Worm (Caenorhabditis elegans): Measurements from ENCODE around the gene F08H9.3.

The F08H9.3 gene

DNA sequence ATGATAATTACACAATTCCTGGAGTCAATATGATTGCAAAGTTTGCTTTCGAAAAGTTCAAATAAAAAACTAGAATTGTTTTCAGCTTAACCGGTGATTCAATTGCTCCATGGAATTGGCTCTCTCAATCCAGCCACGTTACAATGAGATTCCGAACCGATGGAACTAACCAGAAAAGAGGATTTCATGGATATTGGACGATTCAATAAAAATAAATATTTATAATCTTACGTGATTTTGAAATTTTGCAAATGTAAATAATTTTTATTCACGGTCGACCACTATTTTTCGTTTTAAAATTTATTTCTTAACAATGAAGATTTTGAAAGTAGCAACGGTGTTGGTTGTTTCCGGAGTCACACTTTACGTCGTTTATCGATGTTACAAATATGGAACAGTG lies 18.8 kb upstream of the F08H9.3 start, which contains the start of gene R02D5.10:
TSS of gene R02D5.10 (plus strand) at position 301 of the 400 bp plus-strand sequence.
- TF ChIP-seq cog-1 (tag; optimal IDR thresholded peaks at IDR 0.05) = no peak
- no peak for TF ChIP-seq med-1 (GFP tag; optimal IDR thresholded peaks at IDR 0.05; ENCODE audit: insufficient read depth)
- no peak for TF ChIP-seq T22C8.4 (GFP tag; IDR thresholded peaks at IDR 0.05)
- TF ChIP-seq ref-1 (GFP tag; conservative IDR thresholded peaks at IDR 0.05) = no peak
- no peak for TF ChIP-seq klf-2 (GFP tag; conservative IDR thresholded peaks at IDR 0.05)
- no peak for TF ChIP-seq tab-1 (GFP tag; IDR thresholded peaks at IDR 0.05)
- no peak for TF ChIP-seq flt-1 (GFP tag; IDR thresholded peaks at IDR 0.05)
- no peak for TF ChIP-seq ztf-29 (GFP tag; IDR thresholded peaks at IDR 0.05)
- TF ChIP-seq ztf-23 (GFP tag; IDR thresholded peaks at IDR 0.05) = no peak

DNA sequence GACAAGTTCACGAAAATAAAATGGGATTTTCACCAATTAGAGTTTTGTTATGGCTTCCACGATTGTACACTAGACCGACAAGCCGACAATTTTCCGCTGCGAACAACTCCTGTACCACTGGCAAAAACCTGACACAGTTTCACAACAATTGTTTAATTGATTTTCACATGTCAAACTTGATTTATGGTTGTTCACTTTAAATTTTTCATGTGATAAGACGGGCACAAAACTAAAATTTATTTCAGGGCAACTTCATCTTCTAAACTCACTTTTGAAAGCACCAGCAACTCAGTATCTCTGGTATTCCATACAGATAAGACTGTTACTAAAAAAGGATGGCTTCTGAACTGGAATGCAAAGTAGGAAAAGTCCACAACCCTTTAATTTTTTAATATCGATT lies 18.3 kb upstream of the F08H9.3 start, which contains the start of gene R02D5.7:
TSS of gene R02D5.7 (minus strand) at position 101 of the 400 bp plus-strand sequence.
- no peak for TF ChIP-seq flt-1 (GFP tag; IDR thresholded peaks at IDR 0.05)

DNA sequence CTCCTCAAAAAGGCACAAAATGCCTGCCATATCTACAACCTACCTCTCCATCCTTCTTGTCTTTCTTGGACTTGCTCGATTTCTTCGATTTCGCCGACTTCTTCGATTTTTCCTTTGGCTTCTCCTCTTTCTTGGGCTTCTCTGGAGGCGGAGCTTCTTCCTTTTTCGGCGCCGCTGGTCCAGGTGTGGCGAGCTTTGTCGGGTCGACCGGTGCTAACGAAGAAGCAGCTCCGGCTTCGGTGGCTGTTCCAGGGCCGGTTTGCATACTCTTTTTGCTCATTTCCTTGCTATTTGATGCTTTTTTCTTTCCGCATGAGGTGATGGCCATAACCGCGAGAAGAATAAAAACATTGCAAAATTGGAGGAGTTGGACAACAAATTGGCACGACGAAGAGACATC lies 17.4 kb upstream of the F08H9.3 start:
- no peak for TF ChIP-seq T22C8.4 (GFP tag; IDR thresholded peaks at IDR 0.05)
- TF ChIP-seq ztf-29 (GFP tag; IDR thresholded peaks at IDR 0.05) = no peak
- TF ChIP-seq flt-1 (GFP tag; IDR thresholded peaks at IDR 0.05) = no peak
- TF ChIP-seq klf-2 (GFP tag; conservative IDR thresholded peaks at IDR 0.05) = no peak
- no peak for TF ChIP-seq cog-1 (tag; optimal IDR thresholded peaks at IDR 0.05)
- no peak for TF ChIP-seq tab-1 (GFP tag; IDR thresholded peaks at IDR 0.05)

DNA sequence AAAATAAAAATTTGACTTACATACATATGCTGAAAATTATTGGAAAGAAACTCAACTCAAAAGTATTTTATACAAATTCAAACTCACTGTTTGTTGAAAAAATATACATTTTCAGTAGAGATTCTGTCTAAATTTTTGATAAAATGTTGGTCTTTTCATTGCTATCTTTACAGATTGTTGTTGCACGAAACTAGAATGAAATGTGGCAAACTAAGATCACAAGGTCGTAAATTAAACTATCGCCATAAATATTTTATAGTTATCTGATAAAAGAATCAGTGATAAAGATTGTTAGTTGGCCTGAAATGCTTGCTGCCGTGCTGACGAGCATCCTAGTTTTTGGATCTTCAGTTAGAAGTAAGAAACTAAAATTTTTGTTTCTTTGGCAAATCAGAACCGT lies 15.8 kb upstream of the F08H9.3 start, which contains the start of gene clec-55:
TSS of gene clec-55 (plus strand) at position 301 of the 400 bp plus-strand sequence.
- TF ChIP-seq med-1 (GFP tag; optimal IDR thresholded peaks at IDR 0.05; ENCODE audit: insufficient read depth) (no peak), T22C8.4 (GFP tag; IDR thresholded peaks at IDR 0.05) (no peak)

DNA sequence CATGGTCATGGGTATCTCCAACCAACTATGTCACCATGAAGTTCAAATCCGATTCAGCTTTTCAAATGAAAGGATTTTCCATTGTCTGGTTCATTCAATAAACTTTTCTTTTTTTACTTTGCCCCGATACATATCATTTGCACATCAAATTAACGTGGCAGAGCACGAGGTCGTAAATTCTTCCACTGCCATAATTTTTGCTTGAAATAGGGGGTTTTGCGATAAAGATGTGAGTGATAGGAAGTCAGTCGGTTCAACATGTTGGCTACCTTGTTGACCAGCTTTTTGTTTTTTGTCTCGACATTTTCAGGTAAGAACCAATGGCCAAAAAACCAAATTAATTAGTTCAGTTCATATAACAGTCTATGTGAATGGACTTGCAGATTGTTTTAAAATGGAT lies 13.5 kb upstream of the F08H9.3 start, which contains the start of gene clec-54:
TSS of gene clec-54 (plus strand) at position 224 of the 400 bp plus-strand sequence.
- TF ChIP-seq flt-1 (GFP tag; IDR thresholded peaks at IDR 0.05) = no peak
- no peak for TF ChIP-seq ref-1 (GFP tag; conservative IDR thresholded peaks at IDR 0.05)
- no peak for TF ChIP-seq T22C8.4 (GFP tag; IDR thresholded peaks at IDR 0.05)
- no peak for TF ChIP-seq klf-2 (GFP tag; conservative IDR thresholded peaks at IDR 0.05)
- TF ChIP-seq ztf-29 (GFP tag; IDR thresholded peaks at IDR 0.05) = no peak
- no peak for TF ChIP-seq ztf-23 (GFP tag; IDR thresholded peaks at IDR 0.05)
- no peak for TF ChIP-seq med-1 (GFP tag; optimal IDR thresholded peaks at IDR 0.05; ENCODE audit: insufficient read depth)
- no peak for TF ChIP-seq cog-1 (tag; optimal IDR thresholded peaks at IDR 0.05)
- no peak for TF ChIP-seq tab-1 (GFP tag; IDR thresholded peaks at IDR 0.05)

DNA sequence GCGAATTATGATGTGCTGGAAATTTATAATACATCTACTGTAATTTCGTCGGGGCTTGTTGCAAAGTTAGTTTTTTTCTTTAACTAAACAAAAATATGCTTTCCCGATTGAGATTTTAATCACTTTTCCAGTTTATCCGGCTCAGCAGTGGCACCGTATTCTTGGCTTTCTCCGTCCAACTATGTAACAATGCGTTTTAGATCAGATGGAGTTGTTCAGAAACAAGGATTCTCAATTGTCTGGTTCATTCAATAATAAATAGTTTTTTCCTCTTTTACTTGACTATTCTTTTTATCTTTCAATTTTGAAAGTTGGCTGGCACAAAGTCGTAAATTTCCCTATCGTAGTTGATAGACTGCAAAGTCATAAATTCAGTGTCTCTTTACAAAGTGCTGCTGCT lies 11.0 kb upstream of the F08H9.3 start, which contains the start of gene clec-56:
TSS of gene clec-56 (plus strand) at position 301 of the 400 bp plus-strand sequence.
- TF ChIP-seq flt-1 (GFP tag; IDR thresholded peaks at IDR 0.05) (no peak), ztf-23 (GFP tag; IDR thresholded peaks at IDR 0.05) (no peak), cog-1 (tag; optimal IDR thresholded peaks at IDR 0.05) (no peak), ref-1 (GFP tag; conservative IDR thresholded peaks at IDR 0.05) (no peak), ztf-29 (GFP tag; IDR thresholded peaks at IDR 0.05) (no peak), T22C8.4 (GFP tag; IDR thresholded peaks at IDR 0.05) (no peak), tab-1 (GFP tag; IDR thresholded peaks at IDR 0.05) (no peak), med-1 (GFP tag; optimal IDR thresholded peaks at IDR 0.05; ENCODE audit: insufficient read depth) (no peak), klf-2 (GFP tag; conservative IDR thresholded peaks at IDR 0.05) (no peak)

DNA sequence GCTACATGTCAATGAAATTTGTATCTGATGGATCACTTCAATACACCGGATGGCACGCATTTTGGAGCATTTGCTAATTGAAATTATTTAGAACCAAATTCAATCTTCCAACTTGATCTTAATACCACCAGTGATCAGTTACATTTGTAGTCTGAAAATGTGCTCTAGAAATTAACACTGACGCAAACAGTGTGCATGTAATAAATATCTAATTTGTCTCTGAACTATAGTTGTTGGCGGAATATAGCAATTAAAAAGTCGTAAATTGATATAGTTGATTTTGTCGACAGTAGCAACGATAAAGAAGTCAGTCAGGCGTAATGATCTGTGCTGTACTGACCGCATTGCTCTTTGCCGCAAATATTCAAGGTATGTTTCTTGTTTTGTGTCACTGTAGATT lies 9.1 kb upstream of the F08H9.3 start, which contains the start of gene clec-227:
TSS of gene clec-227 (plus strand) at position 301 of the 400 bp plus-strand sequence.
- TF ChIP-seq ztf-23 (GFP tag; IDR thresholded peaks at IDR 0.05) = no peak

DNA sequence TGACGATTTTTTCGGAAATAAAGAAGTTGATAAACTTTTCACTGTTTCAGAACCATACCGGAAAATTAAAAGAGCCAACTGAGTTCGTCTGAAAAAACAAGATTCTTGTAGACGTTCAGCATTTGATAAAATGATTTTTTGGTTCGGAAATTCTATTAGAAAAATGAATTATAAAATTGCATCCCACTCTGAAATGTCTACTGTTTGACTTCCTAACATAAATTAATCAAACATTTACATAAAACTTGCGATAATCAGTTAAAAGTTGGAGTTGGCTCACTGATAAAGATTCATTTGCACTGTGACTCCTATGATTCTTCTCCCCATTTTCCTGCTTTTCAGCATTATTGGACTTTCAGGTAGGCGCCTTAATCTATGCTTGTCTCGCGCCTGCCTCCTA lies 5.8 kb upstream of the F08H9.3 start, which contains the start of gene clec-57:
TSS of gene clec-57 (plus strand) at position 301 of the 400 bp plus-strand sequence.
- TF ChIP-seq T22C8.4 (GFP tag; IDR thresholded peaks at IDR 0.05) = no peak
- TF ChIP-seq klf-2 (GFP tag; conservative IDR thresholded peaks at IDR 0.05) = no peak
- TF ChIP-seq ztf-29 (GFP tag; IDR thresholded peaks at IDR 0.05) = no peak

DNA sequence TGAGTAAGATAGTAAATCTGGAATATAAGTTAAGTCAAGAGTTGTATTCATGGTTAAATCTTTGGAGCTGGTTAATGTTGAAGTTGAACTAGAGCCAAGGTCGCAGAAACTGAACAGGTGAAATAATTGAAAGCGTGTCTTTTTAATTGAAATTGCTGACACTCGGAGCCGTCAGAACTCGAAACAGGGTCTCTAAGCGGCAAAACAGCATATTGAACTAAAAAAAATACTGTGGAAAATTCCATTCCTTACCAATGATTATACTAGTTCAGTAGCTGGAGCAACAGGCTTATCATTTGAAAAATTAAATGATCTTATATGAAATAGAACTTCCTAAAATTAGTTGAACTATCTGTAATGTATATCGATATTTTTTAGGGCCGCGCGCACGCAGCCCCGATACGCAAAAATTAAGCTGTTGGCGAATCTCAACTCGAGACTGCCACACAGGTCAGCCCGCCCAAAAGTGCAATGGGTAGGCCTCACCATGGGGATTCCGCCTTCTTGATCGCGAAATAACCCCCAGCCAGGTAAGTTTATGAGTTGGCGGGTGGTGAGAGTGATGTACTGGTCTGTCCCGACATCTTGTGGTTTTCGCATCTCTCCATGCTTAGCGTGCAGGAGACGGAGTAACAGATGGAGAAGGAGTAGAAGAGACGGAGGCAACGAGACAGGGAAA lies 5.2 kb upstream of the F08H9.3 start, which contains the start of gene srz-97:
TSS of gene srz-97 (minus strand) at position 51 of the 679 bp plus-strand sequence.
- 0 out of 2 replicates have a peak, but pooled peaks have one; percentile 11 for TF ChIP-seq flt-1 (GFP tag; IDR thresholded peaks at IDR 0.05)
- TF ChIP-seq med-1 (GFP tag; optimal IDR thresholded peaks at IDR 0.05; ENCODE audit: insufficient read depth) = no peak
- TF ChIP-seq ztf-29 (GFP tag; IDR thresholded peaks at IDR 0.05) = no peak
- no peak for TF ChIP-seq klf-2 (GFP tag; conservative IDR thresholded peaks at IDR 0.05)
- no peak for TF ChIP-seq ztf-23 (GFP tag; IDR thresholded peaks at IDR 0.05)
- TF ChIP-seq ref-1 (GFP tag; conservative IDR thresholded peaks at IDR 0.05) = 0 out of 2 replicates have a peak, but pooled peaks have one; percentile 41

DNA sequence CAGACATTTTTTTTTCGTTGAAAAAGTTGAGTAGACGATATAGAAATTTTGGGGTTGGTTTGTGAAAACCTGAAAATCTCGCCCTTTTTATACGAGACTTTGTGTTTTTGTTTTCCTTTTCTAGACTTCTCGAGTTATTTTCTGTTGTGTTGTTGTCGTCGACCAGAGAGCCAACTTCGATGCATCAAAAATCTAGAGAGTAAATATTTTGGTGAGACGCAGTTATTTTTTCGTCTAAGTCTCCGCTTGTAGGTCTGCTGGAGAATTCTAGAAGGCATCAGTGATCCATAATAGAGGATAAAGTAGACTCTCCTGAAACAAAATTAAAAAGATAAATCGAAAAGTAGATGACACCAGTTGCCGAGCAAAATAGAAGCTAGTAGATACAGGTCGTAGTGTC lies 1.2 kb upstream of the F08H9.3 start, which contains the start of gene F08H9.4:
TSS of gene F08H9.4 (minus strand) at position 61 of the 400 bp plus-strand sequence.
- TF ChIP-seq klf-2 (GFP tag; conservative IDR thresholded peaks at IDR 0.05) (no peak), ztf-29 (GFP tag; IDR thresholded peaks at IDR 0.05) (no peak), med-1 (GFP tag; optimal IDR thresholded peaks at IDR 0.05; ENCODE audit: insufficient read depth) (no peak), T22C8.4 (GFP tag; IDR thresholded peaks at IDR 0.05) (no peak), ztf-23 (GFP tag; IDR thresholded peaks at IDR 0.05) (no peak), flt-1 (GFP tag; IDR thresholded peaks at IDR 0.05) (no peak), ref-1 (GFP tag; conservative IDR thresholded peaks at IDR 0.05) (no peak), cog-1 (tag; optimal IDR thresholded peaks at IDR 0.05) (no peak), tab-1 (GFP tag; IDR thresholded peaks at IDR 0.05) (no peak)
